Worm (Caenorhabditis elegans) whole organism, L1 larva: Measurements from ENCODE around the gene col-179.

Experiments used
- C34B4.2 ChIP-seq: sonication (generic microtip); optimal IDR thresholded peaks from 2 replicates; lab custom pipeline; 2017; ENCODE audit warnings: mild to moderate bottlenecking, missing genetic modification characterization, missing compliant biosample characterization
- F16B12.6 ChIP-seq: fragments of 150-350 bp; optimal IDR thresholded peaks from 2 replicates; lab custom pipeline; 2014; ENCODE audit warnings: missing biosample characterization, missing genetic modification characterization
- alr-1 ChIP-seq: fragments of 200-800 bp; sonication (Bioruptor generic); optimal IDR thresholded peaks from 2 replicates; lab custom pipeline; 2018; ENCODE audit warnings: borderline replicate concordance, mild to moderate bottlenecking, missing genetic modification characterization, missing compliant biosample characterization
- aly-2 ChIP-seq: fragments of 150-350 bp; optimal IDR thresholded peaks from 2 replicates; lab custom pipeline; 2014; ENCODE audit warnings: missing biosample characterization, missing genetic modification characterization
- ama-1 ChIP-seq: fragments of 150-350 bp; optimal IDR thresholded peaks from 2 replicates; lab custom pipeline; 2014
- blmp-1 ChIP-seq: fragments of 150-350 bp; optimal IDR thresholded peaks from 2 replicates; lab custom pipeline; 2014; ENCODE audit warnings: missing biosample characterization, missing genetic modification characterization
- ceh-63 ChIP-seq: fragments of 200-800 bp; sonication (Bioruptor generic); optimal IDR thresholded peaks from 2 replicates; lab custom pipeline; 2018; ENCODE audit warnings: mild to moderate bottlenecking, missing genetic modification characterization, missing compliant biosample characterization
- ceh-8 ChIP-seq: fragments of 200-800 bp; sonication (Bioruptor generic); optimal IDR thresholded peaks from 2 replicates; lab custom pipeline; 2018; ENCODE audit warnings: mild to moderate bottlenecking, missing genetic modification characterization, moderate library complexity, missing compliant biosample characterization
- ceh-88 ChIP-seq: fragments of 200-800 bp; sonication (Bioruptor generic); IDR thresholded peaks from 2 replicates; pipeline ENCODE4 v1.3.6; 2022; ENCODE audit warnings: missing genetic modification characterization, missing compliant biosample characterization
- ceh-90 ChIP-seq: sonication (generic microtip); optimal IDR thresholded peaks from 2 replicates; lab custom pipeline; 2016; ENCODE audit warnings: missing genetic modification characterization, missing compliant biosample characterization
- dsc-1 ChIP-seq: sonication (generic microtip); optimal IDR thresholded peaks from 2 replicates; lab custom pipeline; 2016; ENCODE audit warnings: mild to moderate bottlenecking, missing genetic modification characterization, missing compliant biosample characterization
- efl-1 ChIP-seq, 4 experiments: fragments of 150-350 bp; optimal IDR thresholded peaks in 3 of 4; peaks in 1 of 4; 1 replicate in 1 of 4; 2 replicates in 3 of 4; lab custom pipeline; 2014; ENCODE audit warnings: missing biosample characterization in 2 of 4, missing genetic modification characterization in 2 of 4, missing genetic modification reagents in 2 of 4
- efl-3 ChIP-seq: fragments of 200-800 bp; sonication (Bioruptor generic); optimal IDR thresholded peaks from 2 replicates; lab custom pipeline; 2018; ENCODE audit warnings: mild to moderate bottlenecking, missing genetic modification characterization, missing compliant biosample characterization
- egl-13 ChIP-seq: sonication (generic microtip); optimal IDR thresholded peaks from 2 replicates; lab custom pipeline; 2016; ENCODE audit warnings: missing genotype, missing genetic modification reagents, missing genetic modification characterization, missing compliant biosample characterization
- egl-27 ChIP-seq, 2 experiments: fragments of 150-350 bp in 1 of 2; sonication (generic microtip); optimal IDR thresholded peaks; 3 replicates each; lab custom pipeline; 2017 to 2018; ENCODE audit warnings: missing biosample characterization in 2 of 2, missing genetic modification characterization in 2 of 2, missing genetic modification reagents in 2 of 2
- elt-2 ChIP-seq: sonication (generic microtip); optimal IDR thresholded peaks from 2 replicates; lab custom pipeline; 2016; ENCODE audit warnings: missing genetic modification characterization, mild to moderate bottlenecking, inconsistent platforms, missing compliant biosample characterization, missing genetic modification reagents
- fkh-10 ChIP-seq: sonication (generic microtip); optimal IDR thresholded peaks from 2 replicates; lab custom pipeline; 2017; ENCODE audit warnings: missing biosample characterization, missing genetic modification reagents, missing genetic modification characterization
- fkh-4 ChIP-seq: sonication (generic microtip); optimal IDR thresholded peaks from 2 replicates; lab custom pipeline; 2016; ENCODE audit warnings: missing compliant biosample characterization, missing genetic modification characterization, borderline replicate concordance
- fkh-8 ChIP-seq: sonication (generic microtip); optimal IDR thresholded peaks from 2 replicates; lab custom pipeline; 2016; ENCODE audit warnings: mild to moderate bottlenecking, missing genetic modification characterization, missing compliant biosample characterization
- fos-1 ChIP-seq: fragments of 150-350 bp; optimal IDR thresholded peaks from 2 replicates; lab custom pipeline; 2014; ENCODE audit warnings: missing biosample characterization, missing genetic modification characterization
- grh-1 ChIP-seq: fragments of 200-800 bp; sonication (Bioruptor generic); IDR thresholded peaks from 2 replicates; pipeline ENCODE4 v1.3.6; 2022; ENCODE audit warnings: missing genetic modification reagents, missing genetic modification characterization, missing compliant biosample characterization
- hpl-2 ChIP-seq: fragments of 150-350 bp; optimal IDR thresholded peaks from 2 replicates; lab custom pipeline; 2014; ENCODE audit warnings: missing biosample characterization, missing genetic modification reagents, missing genetic modification characterization
- irx-1 ChIP-seq: sonication (generic microtip); optimal IDR thresholded peaks from 2 replicates; lab custom pipeline; 2016; ENCODE audit warnings: missing genetic modification characterization, missing compliant biosample characterization
- jun-1 ChIP-seq: fragments of 150-350 bp; optimal IDR thresholded peaks from 2 replicates; lab custom pipeline; 2014; ENCODE audit warnings: missing biosample characterization, missing genetic modification reagents, missing genetic modification characterization
- lin-14 ChIP-seq: fragments of 200-800 bp; sonication (Bioruptor generic); optimal IDR thresholded peaks from 2 replicates; lab custom pipeline; 2018; ENCODE audit warnings: mild to moderate bottlenecking, missing genetic modification characterization, moderate library complexity, missing compliant biosample characterization
- lin-35 ChIP-seq, 2 experiments: fragments of 150-350 bp; optimal IDR thresholded peaks; 2 replicates each; lab custom pipeline; 2014; ENCODE audit warnings: missing biosample characterization in 2 of 2, missing genetic modification characterization in 2 of 2, missing genetic modification reagents in 2 of 2
- lin-39 ChIP-seq: fragments of 150-350 bp; optimal IDR thresholded peaks from 2 replicates; lab custom pipeline; 2014; ENCODE audit warnings: missing biosample characterization, missing genetic modification reagents, missing genetic modification characterization
- mab-9 ChIP-seq: fragments of 200-800 bp; sonication (Bioruptor generic); IDR thresholded peaks from 2 replicates; pipeline ENCODE4 v1.3.6; 2022; ENCODE audit warnings: missing genetic modification reagents, missing genetic modification characterization, missing compliant biosample characterization
- mdl-1 ChIP-seq, 2 experiments: fragments of 150-350 bp; optimal IDR thresholded peaks; 2 replicates each; lab custom pipeline; 2014 to 2017; ENCODE audit warnings: missing biosample characterization in 2 of 2, missing genetic modification characterization in 2 of 2, inconsistent platforms in 1 of 2
- mef-2 ChIP-seq: fragments of 150-350 bp; optimal IDR thresholded peaks from 2 replicates; lab custom pipeline; 2014; ENCODE audit warnings: missing biosample characterization, missing genetic modification characterization
- nhr-11 ChIP-seq: fragments of 150-350 bp; optimal IDR thresholded peaks from 2 replicates; lab custom pipeline; 2014; ENCODE audit warnings: missing biosample characterization, missing genetic modification characterization
- nhr-12 ChIP-seq: sonication (generic microtip); optimal IDR thresholded peaks from 2 replicates; lab custom pipeline; 2017; ENCODE audit warnings: missing biosample characterization, missing genetic modification characterization
- nhr-19 ChIP-seq: fragments of 200-800 bp; sonication (Bioruptor generic); conservative IDR thresholded peaks from 2 replicates; pipeline ENCODE4 v1.3.6; 2022; ENCODE audit warnings: missing genetic modification characterization, missing compliant biosample characterization
- nhr-20 ChIP-seq: sonication (generic microtip); optimal IDR thresholded peaks from 2 replicates; lab custom pipeline; 2016; ENCODE audit warnings: mild to moderate bottlenecking, missing genetic modification characterization, missing compliant biosample characterization
- nhr-237 ChIP-seq: fragments of 150-350 bp; optimal IDR thresholded peaks from 2 replicates; lab custom pipeline; 2014; ENCODE audit warnings: missing biosample characterization, missing genetic modification characterization
- nhr-28 ChIP-seq: fragments of 150-350 bp; optimal IDR thresholded peaks from 2 replicates; lab custom pipeline; 2014; ENCODE audit warnings: missing biosample characterization, missing genetic modification characterization
- nhr-76 ChIP-seq: sonication (generic microtip); optimal IDR thresholded peaks from 2 replicates; lab custom pipeline; 2017; ENCODE audit warnings: missing biosample characterization, missing genetic modification characterization
- nhr-84 ChIP-seq: sonication (generic microtip); optimal IDR thresholded peaks from 2 replicates; lab custom pipeline; 2017; ENCODE audit warnings: missing biosample characterization, missing genetic modification characterization
- nhr-90 ChIP-seq: sonication (generic microtip); optimal IDR thresholded peaks from 2 replicates; lab custom pipeline; 2016; ENCODE audit warnings: mild to moderate bottlenecking, missing genetic modification characterization, missing compliant biosample characterization; ENCODE audit not compliant: poor library complexity
- pag-3 ChIP-seq: sonication (generic microtip); optimal IDR thresholded peaks from 2 replicates; lab custom pipeline; 2017; ENCODE audit warnings: missing genetic modification characterization, mild to moderate bottlenecking, missing compliant biosample characterization, antibody characterized with exemption, borderline replicate concordance; ENCODE audit not compliant: insufficient read depth
- pax-3 ChIP-seq: fragments of 200-800 bp; sonication (Bioruptor generic); optimal IDR thresholded peaks from 2 replicates; lab custom pipeline; 2018; ENCODE audit warnings: mild to moderate bottlenecking, missing genetic modification characterization, moderate library complexity, missing compliant biosample characterization
- skn-1 ChIP-seq: fragments of 150-350 bp; optimal IDR thresholded peaks from 2 replicates; lab custom pipeline; 2014; ENCODE audit warnings: missing biosample characterization, missing genetic modification characterization
- tbx-2 ChIP-seq: sonication (generic microtip); optimal IDR thresholded peaks from 2 replicates; lab custom pipeline; 2016; ENCODE audit warnings: missing genetic modification characterization, missing compliant biosample characterization
- unc-62 ChIP-seq: fragments of 150-350 bp; optimal IDR thresholded peaks from 2 replicates; lab custom pipeline; 2014; ENCODE audit warnings: missing biosample characterization, missing genetic modification reagents, missing genetic modification characterization
- unc-86 ChIP-seq: sonication (generic microtip); optimal IDR thresholded peaks from 2 replicates; lab custom pipeline; 2016; ENCODE audit warnings: missing genetic modification characterization, missing compliant biosample characterization
- xbp-1 ChIP-seq: sonication (generic microtip); optimal IDR thresholded peaks from 2 replicates; lab custom pipeline; 2016; ENCODE audit warnings: missing genetic modification characterization, missing compliant biosample characterization
- ztf-11 ChIP-seq, 2 experiments: sonication (generic microtip); optimal IDR thresholded peaks; 2 replicates each; lab custom pipeline; 2016 to 2017; ENCODE audit warnings: missing genetic modification characterization in 2 of 2, missing biosample characterization in 1 of 2, missing compliant biosample characterization in 1 of 2
- ztf-4 ChIP-seq: fragments of 150-350 bp; optimal IDR thresholded peaks from 2 replicates; lab custom pipeline; 2014; ENCODE audit warnings: missing biosample characterization, missing genetic modification characterization

The col-179 gene

ce11 chrX:11199155-11199554, 2.1 kb upstream of the col-179 start, which contains the start of gene col-178:
TSS of gene col-178 (plus strand) at chrX:11199455.
- TF ChIP-seq elt-2 (tag; lab: Kevin White, UChicago) (no peak), F16B12.6 (tag; lab: Kevin White, UChicago) (no peak), aly-2 (no peak), nhr-12 (tag; lab: Kevin White, UChicago) (no peak), nhr-20 (no peak), xbp-1 (tag; lab: Kevin White, UChicago) (no peak)

ce11 chrX:11203773-11204172, 2.5 kb downstream of the col-179 start, which contains the start of gene C34F6.11:
TSS of gene C34F6.11 (minus strand) at chrX:11203932.
- TF ChIP-seq efl-1 (optimal IDR thresholded peaks at IDR 0.05; lab: Kevin White, UChicago) (no peak), efl-1 (GFP tag; optimal IDR thresholded peaks at IDR 0.05 in 1 of 2; lab: Kevin White, UChicago) (peak in 1 of 2 experiments; percentile 82), ceh-63 (GFP tag; lab: Kevin White, UChicago) (no peak)

- TF ChIP-seq jun-1 (peak; percentile 90), hpl-2 (GFP tag; lab: Kevin White, UChicago) (peak; percentile 80), ztf-4 (tag; lab: Kevin White, UChicago) (peak; percentile 67), nhr-237 (tag; lab: Kevin White, UChicago) (peak; percentile 24), egl-27 (tag; optimal IDR thresholded peaks at IDR 0.05; lab: Kevin White, UChicago) (no peak), fos-1 (tag; lab: Kevin White, UChicago) (peak; percentile 87), ceh-88 (GFP tag; lab: Robert Waterston, UW) (peak; percentile 80), lin-35 (GFP tag; optimal IDR thresholded peaks at IDR 0.05; lab: Kevin White, UChicago) (peak; percentile 74 to 91), lin-14 (GFP tag; lab: Kevin White, UChicago) (peak; percentile 95), nhr-19 (GFP tag; lab: Robert Waterston, UW) (peak; percentile 94), fkh-8 (peak; percentile 76), efl-3 (GFP tag; lab: Kevin White, UChicago) (peak; percentile 55), C34B4.2 (tag; lab: Kevin White, UChicago) (no peak), mab-9 (GFP tag; lab: Robert Waterston, UW) (peak; percentile 88), elt-2 (tag; lab: Kevin White, UChicago) (peak; percentile 90), alr-1 (no peak), nhr-11 (peak; percentile 89), pax-3 (tag; lab: Kevin White, UChicago) (peak; percentile 76), xbp-1 (tag; lab: Kevin White, UChicago) (peak; percentile 93), nhr-76 (tag; lab: Kevin White, UChicago) (no peak), skn-1 (tag; lab: Kevin White, UChicago) (peak; percentile 70), nhr-20 (peak; percentile 97), pag-3 (peak; percentile 39), fkh-4 (tag; lab: Kevin White, UChicago) (peak; percentile 57), tbx-2 (tag; lab: Kevin White, UChicago) (peak; percentile 97), ama-1 (lab: Kevin White, UChicago) (peak; percentile 1), dsc-1 (tag; lab: Kevin White, UChicago) (peak; percentile 95), unc-86 (tag; lab: Kevin White, UChicago) (peak; percentile 90), fkh-10 (GFP tag; lab: Kevin White, UChicago) (peak; percentile 68), egl-13 (tag; lab: Kevin White, UChicago) (peak; percentile 83), irx-1 (tag; lab: Kevin White, UChicago) (peak; percentile 97), nhr-90 (tag; lab: Kevin White, UChicago) (peak; percentile 96), ceh-8 (GFP tag; lab: Kevin White, UChicago) (peak; percentile 85), mef-2 (peak; percentile 84), ztf-11 (tag; optimal IDR thresholded peaks at IDR 0.05; lab: Kevin White, UChicago) (peak in 1 of 2 experiments; percentile 75), ceh-90 (no peak), lin-39 (tag; lab: Kevin White, UChicago) (peak; percentile 97), nhr-84 (tag; lab: Kevin White, UChicago) (no peak), grh-1 (peak; percentile 94), nhr-28 (tag; lab: Kevin White, UChicago) (no peak), mdl-1 (tag; optimal IDR thresholded peaks at IDR 0.05; lab: Kevin White, UChicago) (peak in 1 of 2 experiments; percentile 85), blmp-1 (peak; percentile 83), unc-62 (GFP tag; lab: Kevin White, UChicago) (no peak)
These were observed 5.7 kb downstream of the col-179 start, which contains the start of gene hst-2 for ce11 chrX:11206953-11207352. TSS of gene hst-2 (minus strand) at chrX:11207155.
